Worm (Caenorhabditis elegans) whole organism, L1 larva: ENCODE results near the gene C41G11.1.

Experiments
- C04F5.9 ChIP-seq: sonication (generic microtip); optimal IDR thresholded peaks from 2 replicates; lab custom pipeline; 2016; ENCODE audit warnings: missing genetic modification characterization, missing compliant biosample characterization
- Y116A8C.19 ChIP-seq: sonication (generic microtip); optimal IDR thresholded peaks from 2 replicates; lab custom pipeline; 2016; ENCODE audit warnings: missing compliant biosample characterization, missing genetic modification characterization, borderline replicate concordance
- alr-1 ChIP-seq: fragments of 200-800 bp; sonication (Bioruptor generic); optimal IDR thresholded peaks from 2 replicates; lab custom pipeline; 2018; ENCODE audit warnings: borderline replicate concordance, mild to moderate bottlenecking, missing genetic modification characterization, missing compliant biosample characterization
- aly-2 ChIP-seq: fragments of 150-350 bp; optimal IDR thresholded peaks from 2 replicates; lab custom pipeline; 2014; ENCODE audit warnings: missing biosample characterization, missing genetic modification characterization
- ceh-63 ChIP-seq: fragments of 200-800 bp; sonication (Bioruptor generic); optimal IDR thresholded peaks from 2 replicates; lab custom pipeline; 2018; ENCODE audit warnings: mild to moderate bottlenecking, missing genetic modification characterization, missing compliant biosample characterization
- ceh-82 ChIP-seq, 3 experiments: fragments of 150-350 bp in 1 of 3; sonication (generic microtip) in 2 of 3; optimal IDR thresholded peaks; 2 replicates each; lab custom pipeline; 2014 to 2017; ENCODE audit warnings: missing biosample characterization in 3 of 3, missing genetic modification characterization in 3 of 3
- dsc-1 ChIP-seq: sonication (generic microtip); optimal IDR thresholded peaks from 2 replicates; lab custom pipeline; 2016; ENCODE audit warnings: mild to moderate bottlenecking, missing genetic modification characterization, missing compliant biosample characterization
- efl-1 ChIP-seq, 4 experiments: fragments of 150-350 bp; optimal IDR thresholded peaks in 3 of 4; peaks in 1 of 4; 1 replicate in 1 of 4; 2 replicates in 3 of 4; lab custom pipeline; 2014; ENCODE audit warnings: missing biosample characterization in 2 of 4, missing genetic modification characterization in 2 of 4, missing genetic modification reagents in 2 of 4
- egl-13 ChIP-seq: sonication (generic microtip); optimal IDR thresholded peaks from 2 replicates; lab custom pipeline; 2016; ENCODE audit warnings: missing genotype, missing genetic modification reagents, missing genetic modification characterization, missing compliant biosample characterization
- ets-5 ChIP-seq: fragments of 200-800 bp; sonication (Bioruptor generic); IDR thresholded peaks from 2 replicates; pipeline ENCODE4 v1.3.6; 2022; ENCODE audit warnings: missing genetic modification characterization, missing compliant biosample characterization
- fkh-10 ChIP-seq: sonication (generic microtip); optimal IDR thresholded peaks from 2 replicates; lab custom pipeline; 2017; ENCODE audit warnings: missing biosample characterization, missing genetic modification reagents, missing genetic modification characterization
- fkh-4 ChIP-seq: sonication (generic microtip); optimal IDR thresholded peaks from 2 replicates; lab custom pipeline; 2016; ENCODE audit warnings: missing compliant biosample characterization, missing genetic modification characterization, borderline replicate concordance
- fkh-8 ChIP-seq: sonication (generic microtip); optimal IDR thresholded peaks from 2 replicates; lab custom pipeline; 2016; ENCODE audit warnings: mild to moderate bottlenecking, missing genetic modification characterization, missing compliant biosample characterization
- fos-1 ChIP-seq: fragments of 150-350 bp; optimal IDR thresholded peaks from 2 replicates; lab custom pipeline; 2014; ENCODE audit warnings: missing biosample characterization, missing genetic modification characterization
- grh-1 ChIP-seq: fragments of 200-800 bp; sonication (Bioruptor generic); IDR thresholded peaks from 2 replicates; pipeline ENCODE4 v1.3.6; 2022; ENCODE audit warnings: missing genetic modification reagents, missing genetic modification characterization, missing compliant biosample characterization
- hlh-17 ChIP-seq: fragments of 200-800 bp; sonication (Bioruptor generic); optimal IDR thresholded peaks from 2 replicates; lab custom pipeline; 2018; ENCODE audit warnings: missing genetic modification characterization, mild to moderate bottlenecking, missing compliant biosample characterization, moderate library complexity, borderline replicate concordance
- hlh-4 ChIP-seq: sonication (generic microtip); optimal IDR thresholded peaks from 2 replicates; lab custom pipeline; 2016; ENCODE audit warnings: mild to moderate bottlenecking, missing genetic modification characterization, missing compliant biosample characterization
- hpl-2 ChIP-seq: fragments of 150-350 bp; optimal IDR thresholded peaks from 2 replicates; lab custom pipeline; 2014; ENCODE audit warnings: missing biosample characterization, missing genetic modification reagents, missing genetic modification characterization
- irx-1 ChIP-seq: sonication (generic microtip); optimal IDR thresholded peaks from 2 replicates; lab custom pipeline; 2016; ENCODE audit warnings: missing genetic modification characterization, missing compliant biosample characterization
- isw-1 ChIP-seq: fragments of 200-800 bp; sonication (Bioruptor generic); IDR thresholded peaks from 2 replicates; pipeline ENCODE4 v1.3.6; 2022; ENCODE audit warnings: missing genetic modification characterization, missing compliant biosample characterization
- lin-13 ChIP-seq: fragments of 150-350 bp; optimal IDR thresholded peaks from 2 replicates; lab custom pipeline; 2014; ENCODE audit warnings: missing biosample characterization, missing genetic modification reagents, missing genetic modification characterization
- lin-14 ChIP-seq: fragments of 200-800 bp; sonication (Bioruptor generic); optimal IDR thresholded peaks from 2 replicates; lab custom pipeline; 2018; ENCODE audit warnings: mild to moderate bottlenecking, missing genetic modification characterization, moderate library complexity, missing compliant biosample characterization
- lin-15B ChIP-seq: fragments of 150-350 bp; sonication (generic microtip); optimal IDR thresholded peaks from 3 replicates; lab custom pipeline; 2014; ENCODE audit warnings: missing biosample characterization, missing genetic modification characterization
- lin-39 ChIP-seq: fragments of 150-350 bp; optimal IDR thresholded peaks from 2 replicates; lab custom pipeline; 2014; ENCODE audit warnings: missing biosample characterization, missing genetic modification reagents, missing genetic modification characterization
- lir-3 ChIP-seq: sonication (generic microtip); optimal IDR thresholded peaks from 2 replicates; lab custom pipeline; 2016; ENCODE audit warnings: mild to moderate bottlenecking, missing genetic modification characterization, moderate library complexity, missing compliant biosample characterization; ENCODE audit not compliant: poor library complexity
- mab-9 ChIP-seq: fragments of 200-800 bp; sonication (Bioruptor generic); IDR thresholded peaks from 2 replicates; pipeline ENCODE4 v1.3.6; 2022; ENCODE audit warnings: missing genetic modification reagents, missing genetic modification characterization, missing compliant biosample characterization
- mdl-1 ChIP-seq, 2 experiments: fragments of 150-350 bp; optimal IDR thresholded peaks; 2 replicates each; lab custom pipeline; 2014 to 2017; ENCODE audit warnings: missing biosample characterization in 2 of 2, missing genetic modification characterization in 2 of 2, inconsistent platforms in 1 of 2
- mep-1 ChIP-seq: fragments of 150-350 bp; optimal IDR thresholded peaks from 2 replicates; lab custom pipeline; 2014; ENCODE audit warnings: missing biosample characterization, missing genetic modification characterization
- nhr-11 ChIP-seq: fragments of 150-350 bp; optimal IDR thresholded peaks from 2 replicates; lab custom pipeline; 2014; ENCODE audit warnings: missing biosample characterization, missing genetic modification characterization
- nhr-12 ChIP-seq: sonication (generic microtip); optimal IDR thresholded peaks from 2 replicates; lab custom pipeline; 2017; ENCODE audit warnings: missing biosample characterization, missing genetic modification characterization
- nhr-19 ChIP-seq: fragments of 200-800 bp; sonication (Bioruptor generic); conservative IDR thresholded peaks from 2 replicates; pipeline ENCODE4 v1.3.6; 2022; ENCODE audit warnings: missing genetic modification characterization, missing compliant biosample characterization
- nhr-20 ChIP-seq: sonication (generic microtip); optimal IDR thresholded peaks from 2 replicates; lab custom pipeline; 2016; ENCODE audit warnings: mild to moderate bottlenecking, missing genetic modification characterization, missing compliant biosample characterization
- nhr-71 ChIP-seq: sonication (generic microtip); optimal IDR thresholded peaks from 2 replicates; lab custom pipeline; 2016; ENCODE audit warnings: mild to moderate bottlenecking, missing genetic modification characterization, moderate library complexity, missing compliant biosample characterization
- nhr-76 ChIP-seq: sonication (generic microtip); optimal IDR thresholded peaks from 2 replicates; lab custom pipeline; 2017; ENCODE audit warnings: missing biosample characterization, missing genetic modification characterization
- nhr-77 ChIP-seq: fragments of 150-350 bp; optimal IDR thresholded peaks from 2 replicates; lab custom pipeline; 2014; ENCODE audit warnings: missing biosample characterization, missing genetic modification characterization
- nhr-85 ChIP-seq: sonication (generic microtip); peaks from one replicate; lab custom pipeline; 2016; ENCODE audit warnings: missing genetic modification characterization, inconsistent platforms, missing compliant biosample characterization
- pqm-1 ChIP-seq: sonication (generic microtip); optimal IDR thresholded peaks from 3 replicates; lab custom pipeline; 2017; ENCODE audit warnings: missing biosample characterization, missing genetic modification characterization
- snu-23 ChIP-seq: sonication (generic microtip); optimal IDR thresholded peaks from 2 replicates; lab custom pipeline; 2016; ENCODE audit warnings: missing genetic modification characterization, missing compliant biosample characterization
- sox-4 ChIP-seq: sonication (generic microtip); optimal IDR thresholded peaks from 2 replicates; lab custom pipeline; 2016; ENCODE audit warnings: missing genetic modification characterization, missing compliant biosample characterization
- sptf-1 ChIP-seq: fragments of 150-350 bp; optimal IDR thresholded peaks from 2 replicates; lab custom pipeline; 2014; ENCODE audit warnings: missing biosample characterization, missing genetic modification characterization
- sup-37 ChIP-seq: fragments of 200-800 bp; sonication (Bioruptor generic); optimal IDR thresholded peaks from 2 replicates; lab custom pipeline; 2018; ENCODE audit warnings: mild to moderate bottlenecking, missing genetic modification characterization, missing compliant biosample characterization
- swsn-7 ChIP-seq: sonication (generic microtip); optimal IDR thresholded peaks from 2 replicates; lab custom pipeline; 2016; ENCODE audit warnings: missing genetic modification characterization, missing compliant biosample characterization
- unc-130 ChIP-seq: fragments of 150-350 bp; optimal IDR thresholded peaks from 2 replicates; lab custom pipeline; 2017; ENCODE audit warnings: missing biosample characterization, missing genetic modification characterization, inconsistent platforms
- unc-62 ChIP-seq: fragments of 150-350 bp; optimal IDR thresholded peaks from 2 replicates; lab custom pipeline; 2014; ENCODE audit warnings: missing biosample characterization, missing genetic modification reagents, missing genetic modification characterization
- unc-86 ChIP-seq: sonication (generic microtip); optimal IDR thresholded peaks from 2 replicates; lab custom pipeline; 2016; ENCODE audit warnings: missing genetic modification characterization, missing compliant biosample characterization
- unc-98 ChIP-seq: fragments of 200-800 bp; sonication (Bioruptor generic); IDR thresholded peaks from 2 replicates; pipeline ENCODE4 v1.3.6; 2022; ENCODE audit warnings: missing genetic modification characterization, missing compliant biosample characterization

Gene C41G11.1

ce11 chrX:5743209-5743608 is 23.2 kb upstream of the C41G11.1 start, which contains the start of gene gnrr-4:
Gene gnrr-4, minus strand, starts transcription at chrX:5743309.
- TF ChIP-seq fkh-8 (tag; lab: Kevin White, UChicago) (peak; percentile 39), fos-1 (tag; lab: Kevin White, UChicago) (no peak)

- TF ChIP-seq ceh-82 (tag; optimal IDR thresholded peaks at IDR 0.05; lab: Kevin White, UChicago) (no peak), sup-37 (GFP tag; lab: Kevin White, UChicago) (no peak), ceh-63 (GFP tag; lab: Kevin White, UChicago) (no peak), isw-1 (GFP tag; lab: Robert Waterston, UW) (no peak), lin-15B (tag; lab: Kevin White, UChicago) (no peak), nhr-77 (tag; lab: Kevin White, UChicago) (no peak), unc-98 (GFP tag; lab: Robert Waterston, UW) (no peak), C04F5.9 (tag; lab: Kevin White, UChicago) (no peak), fkh-10 (GFP tag; lab: Kevin White, UChicago) (no peak), lin-39 (tag; lab: Kevin White, UChicago) (no peak), mab-9 (GFP tag; lab: Robert Waterston, UW) (no peak), hlh-4 (tag; lab: Kevin White, UChicago) (no peak), unc-86 (tag; lab: Kevin White, UChicago) (no peak), snu-23 (GFP tag; lab: Kevin White, UChicago) (no peak), efl-1 (optimal IDR thresholded peaks at IDR 0.05; lab: Kevin White, UChicago) (no peak), efl-1 (GFP tag; optimal IDR thresholded peaks at IDR 0.05 in 1 of 2; lab: Kevin White, UChicago) (no peak), fos-1 (tag; lab: Kevin White, UChicago) (no peak)
Measured at ce11 chrX:5733728-5734252, 13.8 kb upstream of the C41G11.1 start, which contains the start of gene rgs-6. Gene rgs-6, minus strand, starts transcription at chrX:5733778.

ce11 chrX:5728956-5729467 is 9.0 kb upstream of the C41G11.1 start:
- TF ChIP-seq Y116A8C.19: no peak
- TF ChIP-seq nhr-85 (tag; lab: Kevin White, UChicago): no peak
- TF ChIP-seq lin-14 (GFP tag; lab: Kevin White, UChicago): peak; percentile 92
- peak; percentile 27 for TF ChIP-seq lir-3
- no peak for TF ChIP-seq alr-1 (tag; lab: Kevin White, UChicago)
- no peak for TF ChIP-seq hpl-2
- TF ChIP-seq sptf-1 (tag; lab: Kevin White, UChicago): no peak
- TF ChIP-seq dsc-1 (tag; lab: Kevin White, UChicago): peak; percentile 74
- no peak for TF ChIP-seq unc-130 (tag; lab: Kevin White, UChicago)
- TF ChIP-seq fkh-4: no peak
- peak; percentile 78 for TF ChIP-seq nhr-71 (tag; lab: Kevin White, UChicago)
- peak; percentile 26 for TF ChIP-seq irx-1 (tag; lab: Kevin White, UChicago)
- TF ChIP-seq nhr-76: no peak
- no peak for TF ChIP-seq aly-2 (tag; lab: Kevin White, UChicago)
- TF ChIP-seq snu-23 (GFP tag; lab: Kevin White, UChicago): peak; percentile 67
- TF ChIP-seq nhr-12 (tag; lab: Kevin White, UChicago): no peak
- peak; percentile 79 for TF ChIP-seq egl-13 (tag; lab: Kevin White, UChicago)
- peak; percentile 66 for TF ChIP-seq mep-1
- peak; percentile 86 for TF ChIP-seq unc-86 (tag; lab: Kevin White, UChicago)
- TF ChIP-seq hlh-4 (tag; lab: Kevin White, UChicago): no peak
- TF ChIP-seq lin-15B (tag; lab: Kevin White, UChicago): no peak
- TF ChIP-seq unc-62 (GFP tag; lab: Kevin White, UChicago): no peak
- peak; percentile 76 for TF ChIP-seq swsn-7 (tag; lab: Kevin White, UChicago)
- peak in 1 of 2 experiments; percentile 14 for TF ChIP-seq mdl-1 (tag; optimal IDR thresholded peaks at IDR 0.05; lab: Kevin White, UChicago)
- TF ChIP-seq lin-13 (GFP tag; lab: Kevin White, UChicago): peak; percentile 26
- no peak for TF ChIP-seq ceh-63 (GFP tag; lab: Kevin White, UChicago)
- no peak for TF ChIP-seq hlh-17 (GFP tag; lab: Kevin White, UChicago)
- peak; percentile 48 for TF ChIP-seq nhr-20
- TF ChIP-seq nhr-11: no peak
- no peak for TF ChIP-seq grh-1 (GFP tag; lab: Robert Waterston, UW)
- TF ChIP-seq ets-5 (GFP tag; lab: Robert Waterston, UW): no peak
- peak; percentile 54 for TF ChIP-seq sox-4 (tag; lab: Kevin White, UChicago)
- TF ChIP-seq ceh-82 (tag; optimal IDR thresholded peaks at IDR 0.05; lab: Kevin White, UChicago): peak; percentile 19 to 76 (median 73)
- TF ChIP-seq nhr-19: peak; percentile 24
- TF ChIP-seq nhr-77 (tag; lab: Kevin White, UChicago): peak; percentile 13
- TF ChIP-seq pqm-1 (tag; lab: Kevin White, UChicago): no peak
